Worm (Caenorhabditis elegans): ENCODE data around the gene F59A1.16.

F59A1.16 gene

DNA sequence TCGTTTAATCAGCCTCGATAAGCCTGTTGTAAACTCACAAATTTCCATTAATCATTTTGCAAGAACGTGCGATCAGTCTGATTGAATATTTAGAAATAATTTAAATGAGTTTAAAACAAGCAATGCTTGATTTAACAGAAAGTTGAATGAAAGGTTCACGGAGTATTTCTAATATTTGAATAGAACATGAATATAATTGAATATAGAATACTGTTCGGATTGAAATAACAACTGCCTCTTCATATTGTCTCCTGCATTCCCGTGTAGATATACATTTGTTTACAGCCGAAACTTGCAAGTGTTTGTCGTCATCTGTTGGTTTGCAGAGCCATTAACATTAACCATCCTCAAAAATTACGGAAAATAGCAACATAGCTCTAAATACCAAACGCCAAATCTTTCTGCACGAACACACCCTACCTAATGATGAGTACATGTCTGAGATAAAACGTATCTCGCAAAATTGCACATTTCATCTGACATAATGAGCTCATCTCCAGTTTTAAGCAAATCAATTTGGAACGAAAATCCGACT is 16.0 kb upstream of the F59A1.16 start, which contains the start of the genes Y26G10.5 and srh-32:
Gene Y26G10.5 (minus strand): TSS at position 101 of the 535 bp plus-strand sequence.
Gene srh-32 (plus strand): TSS at position 485 of the 535 bp plus-strand sequence.
- TF ChIP-seq aha-1 (tag): peak; percentile 55
- TF ChIP-seq daf-12 (tag; optimal IDR thresholded peaks at IDR 0.05): no peak

DNA sequence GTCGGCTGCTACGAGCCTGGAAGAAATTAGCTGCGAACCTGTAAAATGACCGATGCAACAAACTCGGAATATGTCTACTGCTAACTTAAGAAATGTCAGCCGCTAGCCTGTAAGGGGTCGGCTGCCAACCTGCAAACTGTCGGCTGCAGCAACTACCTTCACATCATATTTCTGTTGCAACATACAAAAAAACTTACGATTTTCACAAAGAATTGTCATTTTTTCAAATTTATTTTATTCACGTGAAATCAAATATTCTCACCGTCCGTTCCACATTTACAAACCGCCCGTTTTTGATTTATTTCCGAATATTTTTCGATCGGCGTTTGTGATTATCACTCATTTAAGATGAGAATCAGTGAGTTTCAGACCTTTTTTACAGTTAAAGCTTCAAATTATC is 14.9 kb upstream of the F59A1.16 start, which contains the start of gene Y26G10.6:
Gene Y26G10.6 (plus strand): TSS at position 301 of the 400 bp plus-strand sequence.
- TF ChIP-seq daf-19 (GFP tag; conservative IDR thresholded peaks at IDR 0.05) (no peak), T20F7.1 (GFP tag; optimal IDR thresholded peaks at IDR 0.05) (no peak), mxl-3 (GFP tag; optimal IDR thresholded peaks at IDR 0.05) (no peak), mdt-29 (GFP tag; IDR thresholded peaks at IDR 0.05) (no peak), nhr-76 (tag; optimal IDR thresholded peaks at IDR 0.05) (no peak)

DNA sequence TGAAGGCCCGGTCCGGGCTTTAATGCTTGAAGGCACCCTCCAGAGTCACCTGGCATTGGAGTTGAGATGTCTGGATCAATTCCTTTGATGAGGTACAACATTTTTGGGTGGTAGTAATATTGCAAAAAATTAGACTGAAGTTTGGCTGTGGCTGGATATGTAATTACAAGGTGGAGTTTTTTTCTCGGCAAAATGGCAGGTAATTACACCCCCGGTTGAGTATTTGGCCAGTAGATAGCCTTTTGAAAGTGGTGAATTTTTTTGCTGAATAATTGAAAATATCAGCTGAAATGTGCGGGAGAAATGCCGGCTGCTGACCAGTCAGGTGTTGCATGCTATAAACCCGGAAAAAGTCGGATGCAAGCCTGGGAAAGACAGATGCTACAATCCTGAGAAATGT is 14.3 kb upstream of the F59A1.16 start, which contains the start of gene Y26G10.4:
Gene Y26G10.4 (minus strand): TSS at position 101 of the 400 bp plus-strand sequence.
- TF ChIP-seq nhr-237 (tag; optimal IDR thresholded peaks at IDR 0.05) (no peak), hlh-30 (tag; optimal IDR thresholded peaks at IDR 0.05; ENCODE audit: insufficient read depth) (no peak), snpc-1.2 (GFP tag; IDR thresholded peaks at IDR 0.05) (no peak), nhr-6 (tag; optimal IDR thresholded peaks at IDR 0.05) (no peak), F49E8.2 (tag; optimal IDR thresholded peaks at IDR 0.05; ENCODE audit: borderline replicate concordance) (no peak), Y5F2A.4 (GFP tag; optimal IDR thresholded peaks at IDR 0.05) (no peak), zfp-3 (GFP tag; conservative IDR thresholded peaks at IDR 0.05) (no peak), T20F7.1 (GFP tag; optimal IDR thresholded peaks at IDR 0.05) (no peak), nhr-41 (GFP tag; IDR thresholded peaks at IDR 0.05) (no peak), zip-2 (tag; optimal IDR thresholded peaks at IDR 0.05) (no peak), gei-8 (GFP tag; optimal IDR thresholded peaks at IDR 0.05) (no peak), fkh-10 (GFP tag; optimal IDR thresholded peaks at IDR 0.05) (no peak), unc-39 (tag; optimal IDR thresholded peaks at IDR 0.05) (no peak)

DNA sequence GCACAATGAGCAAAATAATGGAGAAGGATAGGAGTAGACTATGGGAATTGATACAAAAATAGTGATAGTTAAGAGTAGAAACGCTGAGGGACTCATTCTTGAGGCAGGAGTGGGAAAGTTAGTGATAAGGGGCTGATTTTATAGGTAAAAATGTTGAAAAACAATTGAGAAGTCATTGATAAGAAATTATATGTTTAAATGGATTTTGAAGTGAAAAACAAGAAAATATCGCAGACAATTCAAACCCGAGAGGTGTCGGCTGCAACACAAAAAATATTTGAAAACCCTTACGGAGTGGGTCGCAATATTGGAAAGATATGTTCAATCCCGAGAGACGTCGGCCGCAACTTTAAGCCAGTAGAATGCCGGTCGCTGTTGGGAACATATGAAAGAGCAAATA is 12.0 kb upstream of the F59A1.16 start, which contains the start of gene spp-29:
Gene spp-29 (minus strand): TSS at position 101 of the 400 bp plus-strand sequence.
- no peak for TF ChIP-seq set-16 (GFP tag; IDR thresholded peaks at IDR 0.05)
- TF ChIP-seq nhr-42 (GFP tag; IDR thresholded peaks at IDR 0.05): no peak
- no peak for TF ChIP-seq zfp-2 (tag; optimal IDR thresholded peaks at IDR 0.05)
- no peak for TF ChIP-seq fos-1 (tag; optimal IDR thresholded peaks at IDR 0.05)
- no peak for TF ChIP-seq lir-3 (tag; optimal IDR thresholded peaks at IDR 0.05)
- TF ChIP-seq daf-8 (GFP tag; IDR thresholded peaks at IDR 0.05): no peak
- no peak for TF ChIP-seq ceh-28 (tag; optimal IDR thresholded peaks at IDR 0.05)
- no peak for TF ChIP-seq Y105C5A.15 (GFP tag; IDR thresholded peaks at IDR 0.05)
- TF ChIP-seq nhr-76 (tag; optimal IDR thresholded peaks at IDR 0.05): no peak
- TF ChIP-seq R02D3.7 (tag; optimal IDR thresholded peaks at IDR 0.05): no peak
- TF ChIP-seq mdt-29 (GFP tag; IDR thresholded peaks at IDR 0.05): no peak

DNA sequence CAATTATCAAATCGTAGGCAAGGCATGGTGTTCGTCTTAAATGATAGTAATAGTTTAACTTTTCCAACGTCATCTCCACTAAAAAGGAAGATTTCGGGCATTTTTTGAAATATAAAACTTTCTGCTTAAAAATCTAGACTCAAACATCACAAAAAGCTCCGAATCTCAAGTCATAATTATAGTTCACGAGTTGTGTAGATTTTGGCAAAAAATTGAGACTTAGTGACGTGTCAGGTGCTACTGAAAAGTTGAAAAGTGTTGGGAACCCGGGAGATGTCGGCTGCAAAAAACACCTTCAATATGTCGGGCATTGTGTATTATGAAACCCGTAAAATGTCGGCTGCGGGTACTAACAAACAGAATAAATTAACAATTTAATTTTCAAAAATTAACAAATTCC is 11.0 kb upstream of the F59A1.16 start, which contains the start of gene Y26G10.1:
Gene Y26G10.1 (minus strand): TSS at position 101 of the 400 bp plus-strand sequence.
- TF ChIP-seq zfp-2 (tag; optimal IDR thresholded peaks at IDR 0.05) (no peak), ZK546.5 (tag; optimal IDR thresholded peaks at IDR 0.05) (no peak), D1046.2 (GFP tag; IDR thresholded peaks at IDR 0.05) (no peak), ztf-7 (tag; optimal IDR thresholded peaks at IDR 0.05) (no peak), saeg-2 (GFP tag; IDR thresholded peaks at IDR 0.05) (no peak), tra-1 (GFP tag; IDR thresholded peaks at IDR 0.05) (no peak), ZK337.2 (GFP tag; IDR thresholded peaks at IDR 0.05) (no peak), hmg-1.1 (GFP tag; IDR thresholded peaks at IDR 0.05) (no peak), mxl-2 (GFP tag; conservative IDR thresholded peaks at IDR 0.05) (no peak), madf-9 (GFP tag; conservative IDR thresholded peaks at IDR 0.05) (no peak), nhr-6 (tag; optimal IDR thresholded peaks at IDR 0.05) (no peak), ceh-82 (tag; optimal IDR thresholded peaks at IDR 0.05) (no peak), F26F4.8 (GFP tag; conservative IDR thresholded peaks at IDR 0.05) (no peak), snpc-4 (tag; optimal IDR thresholded peaks at IDR 0.05) (no peak)
